Worm (Caenorhabditis elegans): ENCODE data around the gene Y57G11C.46.

DNA sequence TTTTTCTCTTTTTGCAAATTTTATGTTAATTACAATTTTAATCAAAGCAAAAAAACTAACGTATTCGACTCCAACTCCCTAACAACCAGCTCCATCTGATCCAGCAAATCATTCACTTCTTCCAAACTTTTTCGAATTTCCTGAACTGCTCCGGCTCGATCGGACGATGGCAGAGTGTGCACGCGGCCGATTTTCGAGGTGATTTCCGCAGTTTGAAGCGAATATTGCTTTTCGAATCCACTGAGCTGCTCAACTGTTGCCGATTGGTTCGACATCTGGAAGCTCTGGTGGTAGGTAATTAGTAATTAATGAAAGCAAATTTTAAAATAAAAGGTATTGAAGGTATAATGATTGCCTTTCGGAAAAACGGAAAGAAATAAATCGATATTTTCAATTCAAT, 49.8 kb downstream of the Y57G11C.46 start, which contains the start of gene vti-1:
- no peak for TF ChIP-seq zag-1 (tag; optimal IDR thresholded peaks at IDR 0.05)
- no peak for TF ChIP-seq pha-4 (GFP tag; IDR thresholded peaks at IDR 0.05)
- no peak for TF ChIP-seq pha-4 (tag; optimal IDR thresholded peaks at IDR 0.05)
- TF ChIP-seq skn-1 (tag; optimal IDR thresholded peaks at IDR 0.05) = no peak
- TF ChIP-seq nhr-6 (tag; optimal IDR thresholded peaks at IDR 0.05) = no peak
- no peak for TF ChIP-seq ctbp-1 (GFP tag; IDR thresholded peaks at IDR 0.05)
- no peak for TF ChIP-seq hmg-1.1 (GFP tag; IDR thresholded peaks at IDR 0.05)
- TF ChIP-seq ceh-82 (tag; optimal IDR thresholded peaks at IDR 0.05) = no peak
- no peak for TF ChIP-seq unc-62 (GFP tag; optimal IDR thresholded peaks at IDR 0.05 in 1 of 2)
- no peak for TF ChIP-seq unc-62 (tag; optimal IDR thresholded peaks at IDR 0.05)
- no peak for TF ChIP-seq tag-97 (GFP tag; IDR thresholded peaks at IDR 0.05)
